Fruit fly (Drosophila melanogaster) whole organism, embryonic: ENCODE results near the gene CG45066.

ENCODE experiments used
- Asciz ChIP-seq: fragments of 200-800 bp; sonication (Bioruptor generic); optimal IDR thresholded peaks from 2 replicates; lab custom pipeline; 2017; ENCODE audit warnings: missing biosample characterization, mild to moderate bottlenecking, missing genetic modification characterization, missing genetic modification reagents
- C15 ChIP-seq: fragments of 200-800 bp; sonication (Bioruptor generic); IDR thresholded peaks from 3 replicates; pipeline ENCODE4 v1.3.6; 2022; ENCODE audit warnings: missing biosample characterization, missing genetic modification characterization
- CG10321 ChIP-seq: fragments of 200-800 bp; sonication (Bioruptor generic); IDR thresholded peaks from 2 replicates; pipeline ENCODE4 v1.3.6; 2022; ENCODE audit warnings: missing biosample characterization, missing genetic modification characterization
- CG10654 ChIP-seq: fragments of 200-800 bp; sonication (Bioruptor generic); optimal IDR thresholded peaks from 2 replicates; lab custom pipeline; 2016; ENCODE audit warnings: missing biosample characterization, missing genetic modification characterization
- CG11695 ChIP-seq: fragments of 200-800 bp; sonication (Bioruptor generic); IDR thresholded peaks from 3 replicates; pipeline ENCODE4 v1.3.6; 2022; ENCODE audit warnings: missing biosample characterization, missing genetic modification characterization
- CG12104 ChIP-seq: fragments of 200-800 bp; sonication (Bioruptor generic); optimal IDR thresholded peaks from 3 replicates; lab custom pipeline; 2016; ENCODE audit warnings: missing biosample characterization, missing genetic modification characterization
- CG12942 ChIP-seq: fragments of 200-800 bp; sonication (Bioruptor generic); optimal IDR thresholded peaks from 3 replicates; lab custom pipeline; 2016; ENCODE audit warnings: missing biosample characterization, missing genetic modification characterization
- CG13424 ChIP-seq: fragments of 200-800 bp; sonication (Bioruptor generic); optimal IDR thresholded peaks from 2 replicates; lab custom pipeline; 2019; ENCODE audit warnings: missing biosample characterization, mild to moderate bottlenecking, missing genetic modification characterization, moderate library complexity
- CG14860 ChIP-seq: fragments of 200-800 bp; sonication (Bioruptor generic); IDR thresholded peaks from 3 replicates; pipeline ENCODE4 v1.3.6; 2022; ENCODE audit warnings: missing biosample characterization, missing genetic modification characterization; ENCODE audit not compliant: partially characterized antibody
- CG14965 ChIP-seq: fragments of 200-800 bp; sonication (Bioruptor generic); optimal IDR thresholded peaks from 2 replicates; lab custom pipeline; 2016; ENCODE audit warnings: missing biosample characterization, missing genetic modification characterization, borderline replicate concordance
- CG15269 ChIP-seq: fragments of 200-800 bp; sonication (Bioruptor generic); optimal IDR thresholded peaks from 2 replicates; lab custom pipeline; 2018; ENCODE audit warnings: missing biosample characterization, mild to moderate bottlenecking, missing genetic modification characterization, moderate library complexity
- CG1602 ChIP-seq: fragments of 200-800 bp; sonication (Bioruptor generic); optimal IDR thresholded peaks from 3 replicates; lab custom pipeline; 2016; ENCODE audit warnings: missing biosample characterization, missing genetic modification characterization
- CG1647 ChIP-seq: fragments of 200-800 bp; sonication (Bioruptor generic); optimal IDR thresholded peaks from 3 replicates; lab custom pipeline; 2016; ENCODE audit warnings: missing biosample characterization, missing genetic modification characterization
- CG17359 ChIP-seq: fragments of 200-800 bp; sonication (Bioruptor generic); optimal IDR thresholded peaks from 3 replicates; lab custom pipeline; 2018; ENCODE audit warnings: missing biosample characterization, mild to moderate bottlenecking, missing genetic modification characterization, moderate library complexity
- CG2678 ChIP-seq: fragments of 200-800 bp; sonication (Bioruptor generic); optimal IDR thresholded peaks from 3 replicates; lab custom pipeline; 2019; ENCODE audit warnings: missing biosample characterization, mild to moderate bottlenecking, missing genetic modification characterization, moderate library complexity
- CG31441 ChIP-seq: fragments of 200-800 bp; sonication (Bioruptor generic); IDR thresholded peaks from 2 replicates; pipeline ENCODE4 v1.3.6; 2022; ENCODE audit warnings: missing biosample characterization, missing genetic modification characterization
- CG32767 ChIP-seq: fragments of 200-800 bp; sonication (Bioruptor generic); IDR thresholded peaks from 2 replicates; pipeline ENCODE4 v1.3.6; 2022; ENCODE audit warnings: missing biosample characterization, missing genetic modification characterization
- CG34224 ChIP-seq: fragments of 200-800 bp; sonication (Bioruptor generic); IDR thresholded peaks from 3 replicates; pipeline ENCODE4 v1.3.6; 2022; ENCODE audit warnings: missing biosample characterization, missing genetic modification characterization; ENCODE audit not compliant: partially characterized antibody
- CG34376 ChIP-seq: fragments of 200-800 bp; sonication (Bioruptor generic); optimal IDR thresholded peaks from 2 replicates; lab custom pipeline; 2018; ENCODE audit warnings: missing biosample characterization, mild to moderate bottlenecking, missing genetic modification characterization
- CG43689 ChIP-seq: fragments of 200-800 bp; sonication (Bioruptor generic); IDR thresholded peaks from 2 replicates; pipeline ENCODE4 v1.3.6; 2022; ENCODE audit warnings: missing biosample characterization, missing genetic modification characterization
- CG4404 ChIP-seq: fragments of 200-800 bp; sonication (Bioruptor generic); IDR thresholded peaks from 2 replicates; pipeline ENCODE4 v1.3.6; 2022; ENCODE audit warnings: missing biosample characterization, missing genetic modification characterization
- CG4820 ChIP-seq: fragments of 200-800 bp; sonication (Bioruptor generic); optimal IDR thresholded peaks from 3 replicates; lab custom pipeline; 2016; ENCODE audit warnings: missing biosample characterization, missing genetic modification characterization
- CG6175 ChIP-seq: fragments of 200-800 bp; sonication (Bioruptor generic); IDR thresholded peaks from 3 replicates; pipeline ENCODE4 v1.3.6; 2022; ENCODE audit warnings: missing biosample characterization, missing genetic modification characterization
- CG8290 ChIP-seq, 3 experiments: fragments of 200-800 bp; sonication (Bioruptor generic); optimal IDR thresholded peaks; 2 replicates each; lab custom pipeline; 2016 to 2019; ENCODE audit warnings: missing biosample characterization in 3 of 3, missing genetic modification characterization in 3 of 3, mild to moderate bottlenecking in 2 of 3, moderate library complexity in 1 of 3
- Camta ChIP-seq: fragments of 200-800 bp; sonication (Bioruptor generic); optimal IDR thresholded peaks from 2 replicates; lab custom pipeline; 2016; ENCODE audit warnings: missing biosample characterization, missing genetic modification characterization
- Chrac-16 ChIP-seq: fragments of 200-800 bp; sonication (Bioruptor generic); optimal IDR thresholded peaks from 3 replicates; lab custom pipeline; 2016; ENCODE audit warnings: missing biosample characterization, missing genetic modification characterization
- Dip2 ChIP-seq: fragments of 200-800 bp; sonication (Bioruptor generic); IDR thresholded peaks from 2 replicates; pipeline ENCODE4 v1.3.6; 2022; ENCODE audit warnings: missing biosample characterization, missing genetic modification characterization
- Drgx ChIP-seq: fragments of 200-800 bp; sonication (Bioruptor generic); IDR thresholded peaks from 2 replicates; pipeline ENCODE4 v1.3.6; 2022; ENCODE audit warnings: missing biosample characterization, missing genetic modification characterization
- Elba2 ChIP-seq: fragments of 200-800 bp; sonication (Bioruptor generic); optimal IDR thresholded peaks from 3 replicates; lab custom pipeline; 2016; ENCODE audit warnings: missing biosample characterization, missing genetic modification characterization
- HLH4C ChIP-seq: fragments of 200-800 bp; sonication (Bioruptor generic); IDR thresholded peaks from 3 replicates; pipeline ENCODE4 v1.3.6; 2022; ENCODE audit warnings: missing biosample characterization, missing genetic modification characterization; ENCODE audit not compliant: partially characterized antibody
- Lim3 ChIP-seq: fragments of 200-800 bp; sonication (Bioruptor generic); IDR thresholded peaks from 2 replicates; pipeline ENCODE4 v1.3.6; 2022; ENCODE audit warnings: missing biosample characterization, missing genetic modification characterization
- Med ChIP-seq: fragments of 200-800 bp; sonication (Bioruptor generic); peaks from one replicate; lab custom pipeline; 2016; ENCODE audit warnings: missing biosample characterization, missing genetic modification characterization, mild to moderate bottlenecking, inconsistent platforms, moderate library complexity
- Myb ChIP-seq: fragments of 200-800 bp; sonication (Bioruptor generic); optimal IDR thresholded peaks from 2 replicates; lab custom pipeline; 2016; ENCODE audit warnings: missing biosample characterization, missing genetic modification characterization
- NK7.1 ChIP-seq: fragments of 200-800 bp; sonication (Bioruptor generic); optimal IDR thresholded peaks from 3 replicates; lab custom pipeline; 2016; ENCODE audit warnings: missing biosample characterization, missing genetic modification characterization
- Oaz ChIP-seq: fragments of 200-800 bp; sonication (Bioruptor generic); IDR thresholded peaks from 2 replicates; pipeline ENCODE4 v1.3.6; 2022; ENCODE audit warnings: missing biosample characterization, missing genetic modification characterization
- Ravus ChIP-seq: fragments of 200-800 bp; sonication (Bioruptor generic); IDR thresholded peaks from 2 replicates; pipeline ENCODE4 v1.3.6; 2022; ENCODE audit warnings: missing biosample characterization, missing genetic modification characterization
- bbx ChIP-seq: fragments of 200-800 bp; sonication (Bioruptor generic); IDR thresholded peaks from 2 replicates; pipeline ENCODE4 v1.3.6; 2022; ENCODE audit warnings: missing biosample characterization, missing genetic modification characterization; ENCODE audit not compliant: partially characterized antibody
- dm ChIP-seq: fragments of 200-800 bp; sonication (Bioruptor generic); optimal IDR thresholded peaks from 3 replicates; lab custom pipeline; 2016; ENCODE audit warnings: missing biosample characterization, missing genetic modification characterization
- gcm ChIP-seq: fragments of 200-800 bp; sonication (Bioruptor generic); optimal IDR thresholded peaks from 2 replicates; lab custom pipeline; 2019; ENCODE audit warnings: missing biosample characterization, mild to moderate bottlenecking, missing genetic modification characterization, moderate library complexity
- hb ChIP-seq: fragments of 200-800 bp; sonication (Bioruptor generic); IDR thresholded peaks from 3 replicates; pipeline ENCODE4 v1.3.6; 2022; ENCODE audit warnings: missing biosample characterization, missing genetic modification characterization; ENCODE audit not compliant: partially characterized antibody
- ken ChIP-seq: fragments of 200-800 bp; sonication (Bioruptor generic); IDR thresholded peaks from 3 replicates; pipeline ENCODE4 v1.3.6; 2022; ENCODE audit warnings: missing biosample characterization, missing genetic modification characterization
- kni ChIP-seq: fragments of 200-800 bp; sonication (Bioruptor generic); optimal IDR thresholded peaks from 3 replicates; lab custom pipeline; 2017; ENCODE audit warnings: mild to moderate bottlenecking, missing biosample characterization, missing genetic modification reagents, missing genetic modification characterization
- lmd ChIP-seq: fragments of 200-800 bp; sonication (Bioruptor generic); IDR thresholded peaks from 2 replicates; pipeline ENCODE4 v1.3.6; 2022; ENCODE audit warnings: missing biosample characterization, missing genetic modification characterization
- mam ChIP-seq: fragments of 200-800 bp; sonication (Bioruptor generic); optimal IDR thresholded peaks from 3 replicates; lab custom pipeline; 2016; ENCODE audit warnings: missing biosample characterization, missing genetic modification characterization
- mld ChIP-seq: fragments of 200-800 bp; sonication (Bioruptor generic); IDR thresholded peaks from 3 replicates; pipeline ENCODE4 v1.3.6; 2022; ENCODE audit warnings: missing biosample characterization, missing genetic modification characterization; ENCODE audit not compliant: partially characterized antibody
- ro ChIP-seq: fragments of 200-800 bp; sonication (Bioruptor generic); IDR thresholded peaks from 2 replicates; pipeline ENCODE4 v1.3.6; 2022; ENCODE audit warnings: missing biosample characterization, missing genetic modification characterization
- sens ChIP-seq: fragments of 200-800 bp; sonication (Bioruptor generic); peaks from one replicate; lab custom pipeline; 2016; ENCODE audit warnings: missing biosample characterization, missing genetic modification characterization
- sisA ChIP-seq: fragments of 200-800 bp; sonication (Bioruptor generic); IDR thresholded peaks from 2 replicates; pipeline ENCODE4 v1.3.6; 2022; ENCODE audit warnings: missing biosample characterization, missing genetic modification characterization
- slbo ChIP-seq: fragments of 200-800 bp; sonication (Bioruptor generic); IDR thresholded peaks from 2 replicates; pipeline ENCODE4 v1.3.6; 2022; ENCODE audit warnings: missing biosample characterization, missing genetic modification characterization
- unc-4 ChIP-seq: fragments of 200-800 bp; sonication (Bioruptor generic); IDR thresholded peaks from 2 replicates; pipeline ENCODE4 v1.3.6; 2022; ENCODE audit warnings: missing biosample characterization, missing genetic modification characterization; ENCODE audit not compliant: partially characterized antibody

Gene CG45066

DNA sequence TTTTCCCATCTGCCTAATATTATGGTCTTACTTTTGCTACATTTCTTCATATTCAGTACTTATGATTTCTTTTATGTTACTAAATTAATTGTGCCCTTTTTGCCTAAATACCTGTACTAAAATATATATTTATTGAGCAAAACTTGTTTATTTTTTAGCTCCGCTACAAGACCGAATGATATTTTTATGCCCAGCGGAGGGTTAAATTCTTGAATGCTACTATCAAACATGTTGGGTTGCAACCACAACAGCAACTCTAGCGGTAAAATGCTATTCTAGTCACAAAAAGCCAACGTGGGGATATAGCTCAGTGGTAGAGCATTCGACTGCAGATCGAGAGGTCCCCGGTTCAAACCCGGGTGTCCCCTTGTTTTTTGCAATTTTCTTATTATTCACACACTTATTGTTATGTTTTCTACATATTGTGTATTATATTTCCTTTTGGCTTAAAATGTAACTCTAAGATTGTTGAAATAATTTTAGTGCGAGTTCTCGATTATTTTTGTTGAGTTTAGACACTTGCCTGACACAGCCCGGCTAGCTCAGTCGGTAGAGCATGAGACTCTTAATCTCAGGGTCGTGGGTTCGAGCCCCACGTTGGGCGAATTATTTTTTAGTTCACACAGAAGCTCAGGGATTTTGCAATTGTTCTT, 14.8 kb downstream of the CG45066 start (continued):
- TF ChIP-seq CG12104 (GFP tag; lab: Kevin White, UChicago), result no peak
- no peak for TF ChIP-seq kni (GFP tag; lab: Kevin White, UChicago)
- TF ChIP-seq mam, result peak; percentile 9
- no peak for TF ChIP-seq Chrac-16 (GFP tag; lab: Kevin White, UChicago)
- no peak for TF ChIP-seq Elba2 (GFP tag; lab: Kevin White, UChicago)
- no peak for TF ChIP-seq CG4820 (GFP tag; lab: Kevin White, UChicago)
- TF ChIP-seq Ravus (GFP tag; lab: Robert Waterston, UW), result no peak
- peak; percentile 2 for TF ChIP-seq CG17359 (tag; lab: Kevin White, UChicago)
- 0 out of 2 replicates have a peak, but pooled peaks have one; percentile 3 for TF ChIP-seq slbo (GFP tag; lab: Robert Waterston, UW)
- TF ChIP-seq CG1602 (GFP tag; lab: Kevin White, UChicago), result no peak
- no peak for TF ChIP-seq Camta (GFP tag; lab: Kevin White, UChicago)
- TF ChIP-seq Drgx, result 0 out of 2 replicates have a peak, but pooled peaks have one; percentile 5
- no peak for TF ChIP-seq CG14965
- TF ChIP-seq CG31441 (GFP tag; lab: Robert Waterston, UW), result no peak; the same call in 1 of the 2 replicates
- no peak for TF ChIP-seq ro (GFP tag; lab: Robert Waterston, UW)
- TF ChIP-seq Med (GFP tag; lab: Kevin White, UChicago), result peak; percentile 26
- no peak for TF ChIP-seq dm (GFP tag; lab: Kevin White, UChicago)
- no peak for TF ChIP-seq CG4404 (GFP tag; lab: Robert Waterston, UW)
- 0 out of 3 replicates have a peak, but pooled peaks have one; percentile 37 for TF ChIP-seq ken (GFP tag; lab: Robert Waterston, UW)
- no peak for TF ChIP-seq Dip2 (GFP tag; lab: Robert Waterston, UW)
- TF ChIP-seq sisA (GFP tag; lab: Robert Waterston, UW), result no peak
- TF ChIP-seq CG10654, result no peak
- TF ChIP-seq CG11695 (GFP tag; lab: Robert Waterston, UW), result no peak
- TF ChIP-seq Myb (GFP tag; lab: Kevin White, UChicago), result no peak
- peak; percentile 53 for TF ChIP-seq CG2678 (tag; lab: Kevin White, UChicago)
- TF ChIP-seq gcm, result no peak
- no peak for TF ChIP-seq Asciz (GFP tag; lab: Kevin White, UChicago)

DNA sequence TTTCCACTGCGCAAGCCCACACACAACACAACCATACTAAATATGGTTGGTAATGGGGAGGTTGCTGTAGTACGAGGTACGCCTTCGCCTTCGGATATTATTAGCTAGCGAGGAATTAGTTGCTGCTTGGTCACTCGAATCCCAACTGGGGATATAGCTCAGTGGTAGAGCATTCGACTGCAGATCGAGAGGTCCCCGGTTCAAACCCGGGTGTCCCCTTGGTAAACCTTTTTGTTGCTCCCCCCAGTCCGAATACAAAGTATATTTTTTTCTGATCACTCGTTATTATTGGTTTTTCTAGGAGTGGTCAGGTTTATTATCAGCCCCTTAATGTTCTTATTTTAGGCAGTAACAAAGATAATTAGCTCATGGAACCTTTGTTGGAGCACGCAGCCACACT, 15.4 kb downstream of the CG45066 start:
- TF ChIP-seq CG34376 (GFP tag; lab: Kevin White, UChicago) (no peak), CG34224 (GFP tag; lab: Robert Waterston, UW) (peak; percentile 20; the same call in 1 of the 3 replicates), C15 (GFP tag; lab: Robert Waterston, UW) (no peak), HLH4C (GFP tag; lab: Robert Waterston, UW) (peak; percentile 63), CG15269 (no peak), bbx (GFP tag; lab: Robert Waterston, UW) (peak; percentile 84), Lim3 (GFP tag; lab: Robert Waterston, UW) (no peak), hb (peak; percentile 64), unc-4 (GFP tag; lab: Robert Waterston, UW) (0 out of 2 replicates have a peak, but pooled peaks have one; percentile 32), lmd (GFP tag; lab: Robert Waterston, UW) (no peak), CG43689 (no peak), CG1647 (GFP tag; lab: Kevin White, UChicago) (no peak), CG8290 (GFP tag; optimal IDR thresholded peaks at IDR 0.05; lab: Kevin White, UChicago) (no peak), CG8290 (tag; optimal IDR thresholded peaks at IDR 0.05; lab: Kevin White, UChicago) (no peak), CG10321 (GFP tag; lab: Robert Waterston, UW) (no peak), CG12942 (GFP tag; lab: Kevin White, UChicago) (no peak), slbo (GFP tag; lab: Robert Waterston, UW) (no peak), CG13424 (tag; lab: Kevin White, UChicago) (no peak), mld (GFP tag; lab: Robert Waterston, UW) (peak; percentile 76), CG32767 (GFP tag; lab: Robert Waterston, UW) (no peak), CG6175 (GFP tag; lab: Robert Waterston, UW) (no peak), Med (GFP tag; lab: Kevin White, UChicago) (peak; percentile 33), CG14860 (GFP tag; lab: Robert Waterston, UW) (peak; percentile 76), Oaz (GFP tag; lab: Robert Waterston, UW) (no peak), sens (GFP tag; lab: Kevin White, UChicago) (peak; percentile 20), NK7.1 (GFP tag; lab: Kevin White, UChicago) (no peak)
